Worm (Caenorhabditis elegans) whole organism, L2 larva: ENCODE results near the gene C23G10.7.

Experiments used
- elt-3 ChIP-seq: sonication (generic microtip); optimal IDR thresholded peaks from 2 replicates; lab custom pipeline; 2017; ENCODE audit warnings: missing biosample characterization, missing genetic modification characterization
- lin-13 ChIP-seq: fragments of 150-350 bp; optimal IDR thresholded peaks from 2 replicates; lab custom pipeline; 2014; ENCODE audit warnings: missing biosample characterization, missing genetic modification reagents, missing genetic modification characterization
- nhr-237 ChIP-seq: fragments of 150-350 bp; optimal IDR thresholded peaks from 2 replicates; lab custom pipeline; 2014; ENCODE audit warnings: missing biosample characterization, missing genetic modification characterization
- nhr-77 ChIP-seq: fragments of 150-350 bp; optimal IDR thresholded peaks from 2 replicates; lab custom pipeline; 2014; ENCODE audit warnings: missing biosample characterization, missing genetic modification characterization
- peb-1 ChIP-seq: fragments of 150-350 bp; optimal IDR thresholded peaks from 2 replicates; lab custom pipeline; 2014; ENCODE audit warnings: missing biosample characterization, missing genetic modification characterization
- zag-1 ChIP-seq: fragments of 150-350 bp; optimal IDR thresholded peaks from 2 replicates; lab custom pipeline; 2014; ENCODE audit warnings: missing biosample characterization, missing genetic modification characterization
- ztf-4 ChIP-seq: fragments of 150-350 bp; optimal IDR thresholded peaks from 2 replicates; lab custom pipeline; 2014; ENCODE audit warnings: missing biosample characterization, missing genetic modification characterization

- TF ChIP-seq nhr-77 (tag; lab: Kevin White, UChicago) (no peak), lin-13 (GFP tag; lab: Kevin White, UChicago) (no peak), ztf-4 (no peak), peb-1 (tag; lab: Kevin White, UChicago) (no peak), elt-3 (no peak), zag-1 (no peak), nhr-237 (tag; lab: Kevin White, UChicago) (no peak)
Observed at ce11 chrIII:6154586-6154985, 43.6 kb downstream of the C23G10.7 start.
